Fruit fly (Drosophila melanogaster) whole organism: ENCODE measurements around the gene CG3726.
A peak's percentile ranks its signal among the peaks of the same experiment; 100 is the strongest.

ENCODE experiments used
- CG8478 ChIP-seq: fragments of >200 bp; optimal IDR thresholded peaks from 2 replicates; lab custom pipeline; 2018; ENCODE audit warnings: inconsistent platforms
- Dll ChIP-seq: fragments of >200 bp; optimal IDR thresholded peaks from 2 replicates; lab custom pipeline; 2017
- EcR ChIP-seq, 2 experiments: fragments of >200 bp; optimal IDR thresholded peaks; 2 replicates each; lab custom pipeline; 2017; ENCODE audit warnings: missing biosample characterization in 2 of 2, missing genetic modification characterization in 2 of 2, missing genetic modification reagents in 2 of 2
- pan ChIP-seq: fragments of >200 bp; optimal IDR thresholded peaks from 2 replicates; lab custom pipeline; 2017
- psq ChIP-seq: fragments of >200 bp; optimal IDR thresholded peaks from 2 replicates; lab custom pipeline; 2017
- usp ChIP-seq: fragments of >200 bp; optimal IDR thresholded peaks from 2 replicates; lab custom pipeline; 2017; ENCODE audit warnings: missing biosample characterization, missing genetic modification characterization, mixed read lengths

CG3726 gene

dm6 chrX:5886764-5887555 lies 29.9 kb upstream of the CG3726 start:
- no peak for TF ChIP-seq pan
- peak; percentile 51 to 83 for TF ChIP-seq EcR (GFP tag; optimal IDR thresholded peaks at IDR 0.05; lab: Kevin White, UChicago)
- no peak for TF ChIP-seq CG8478

DNA sequence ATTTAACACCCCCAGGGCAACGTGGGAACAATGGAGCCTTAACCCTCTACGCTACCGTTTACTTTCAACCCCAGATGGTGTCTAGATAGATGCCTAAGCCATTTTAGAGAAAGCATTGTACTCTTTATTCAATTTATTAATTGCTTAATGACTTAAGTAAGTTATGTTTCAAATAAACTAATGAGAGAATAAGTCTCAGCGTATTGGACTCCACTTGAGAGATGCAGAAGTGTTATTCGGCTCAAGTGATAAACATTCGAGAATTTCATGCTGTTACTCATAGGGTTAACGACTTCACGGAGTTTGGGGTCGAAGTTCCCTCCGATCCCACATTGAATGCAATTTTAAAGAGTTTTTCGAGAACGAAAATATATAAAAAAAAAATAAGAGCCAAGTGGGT lies 28.6 kb upstream of the CG3726 start:
- TF ChIP-seq Dll (lab: Kevin White, UChicago), result no peak
- no peak for TF ChIP-seq CG8478
- TF ChIP-seq psq (lab: Kevin White, UChicago), result no peak
- TF ChIP-seq usp (GFP tag; lab: Kevin White, UChicago), result no peak
- no peak for TF ChIP-seq EcR (GFP tag; optimal IDR thresholded peaks at IDR 0.05; lab: Kevin White, UChicago)
- TF ChIP-seq pan, result no peak

DNA sequence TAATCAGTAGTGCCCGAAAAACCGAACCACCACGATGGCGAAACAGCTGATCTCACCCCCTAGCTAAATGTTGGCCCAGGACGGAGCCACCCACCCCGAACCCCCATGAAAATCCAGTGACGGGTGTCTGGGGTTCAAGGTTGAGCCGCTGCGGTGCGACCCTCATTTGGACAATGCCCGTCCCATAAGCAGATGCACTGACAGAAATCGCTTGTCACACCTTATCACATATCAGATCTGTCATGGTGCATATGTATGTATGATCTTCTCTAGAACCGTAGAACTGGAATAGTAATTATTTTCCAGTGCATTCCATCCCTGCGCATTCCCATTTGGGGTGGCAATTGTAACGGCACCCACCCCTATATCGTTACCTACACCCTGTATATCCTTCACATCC lies 28.0 kb upstream of the CG3726 start:
- TF ChIP-seq psq (lab: Kevin White, UChicago) (no peak), CG8478 (no peak), usp (GFP tag; lab: Kevin White, UChicago) (no peak), Dll (lab: Kevin White, UChicago) (no peak), pan (no peak), EcR (GFP tag; optimal IDR thresholded peaks at IDR 0.05; lab: Kevin White, UChicago) (no peak)

DNA sequence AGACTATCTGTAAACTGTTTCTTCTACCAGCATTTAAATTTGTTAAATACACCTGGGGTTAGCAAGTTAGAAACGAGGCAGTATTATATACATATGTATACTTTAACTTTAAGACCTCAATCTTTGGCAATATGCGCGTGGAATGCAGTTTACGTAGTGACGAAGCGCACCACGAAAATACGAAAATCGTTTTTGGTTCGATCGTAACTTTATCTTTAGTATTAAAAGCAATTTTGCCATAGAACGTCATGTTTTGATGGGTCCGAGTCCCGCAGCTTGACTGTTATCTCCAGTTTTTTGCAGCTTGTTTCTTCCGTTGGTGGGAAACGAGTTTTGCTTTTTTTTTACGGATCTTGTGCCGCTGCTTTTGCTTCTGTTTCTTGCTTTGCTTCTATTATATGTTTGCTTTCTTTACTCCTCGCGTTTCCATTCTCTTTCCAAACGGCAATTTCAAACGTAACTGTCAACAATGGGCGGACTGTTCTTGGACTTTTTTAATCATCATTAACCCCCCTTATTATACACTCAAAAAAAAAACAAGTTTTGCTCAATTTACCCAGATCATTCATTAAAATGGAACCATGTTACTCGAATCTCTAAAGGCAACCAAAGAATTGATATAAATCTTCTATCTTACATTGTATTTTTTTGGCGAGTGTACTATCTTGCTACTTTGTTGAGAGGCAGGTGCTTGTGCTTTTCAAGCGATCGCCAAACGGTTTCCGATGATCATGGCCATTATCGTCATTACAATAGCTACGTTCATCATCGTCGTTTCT lies 25.0 kb upstream of the CG3726 start:
- TF ChIP-seq pan (no peak), psq (lab: Kevin White, UChicago) (no peak), usp (GFP tag; lab: Kevin White, UChicago) (no peak), CG8478 (no peak), EcR (GFP tag; optimal IDR thresholded peaks at IDR 0.05; lab: Kevin White, UChicago) (no peak), Dll (lab: Kevin White, UChicago) (no peak)

- TF ChIP-seq pan (no peak), Dll (lab: Kevin White, UChicago) (no peak), EcR (GFP tag; optimal IDR thresholded peaks at IDR 0.05; lab: Kevin White, UChicago) (no peak), usp (GFP tag; lab: Kevin White, UChicago) (no peak), psq (lab: Kevin White, UChicago) (no peak), CG8478 (no peak)
These were observed 24.4 kb upstream of the CG3726 start for dm6 chrX:5892512-5892911.

- no peak for TF ChIP-seq EcR (GFP tag; optimal IDR thresholded peaks at IDR 0.05; lab: Kevin White, UChicago)
- TF ChIP-seq psq (lab: Kevin White, UChicago), result no peak
- TF ChIP-seq pan, result no peak
- no peak for TF ChIP-seq Dll (lab: Kevin White, UChicago)
- TF ChIP-seq usp (GFP tag; lab: Kevin White, UChicago), result no peak
These were observed 23.7 kb upstream of the CG3726 start for dm6 chrX:5893165-5893564.

DNA sequence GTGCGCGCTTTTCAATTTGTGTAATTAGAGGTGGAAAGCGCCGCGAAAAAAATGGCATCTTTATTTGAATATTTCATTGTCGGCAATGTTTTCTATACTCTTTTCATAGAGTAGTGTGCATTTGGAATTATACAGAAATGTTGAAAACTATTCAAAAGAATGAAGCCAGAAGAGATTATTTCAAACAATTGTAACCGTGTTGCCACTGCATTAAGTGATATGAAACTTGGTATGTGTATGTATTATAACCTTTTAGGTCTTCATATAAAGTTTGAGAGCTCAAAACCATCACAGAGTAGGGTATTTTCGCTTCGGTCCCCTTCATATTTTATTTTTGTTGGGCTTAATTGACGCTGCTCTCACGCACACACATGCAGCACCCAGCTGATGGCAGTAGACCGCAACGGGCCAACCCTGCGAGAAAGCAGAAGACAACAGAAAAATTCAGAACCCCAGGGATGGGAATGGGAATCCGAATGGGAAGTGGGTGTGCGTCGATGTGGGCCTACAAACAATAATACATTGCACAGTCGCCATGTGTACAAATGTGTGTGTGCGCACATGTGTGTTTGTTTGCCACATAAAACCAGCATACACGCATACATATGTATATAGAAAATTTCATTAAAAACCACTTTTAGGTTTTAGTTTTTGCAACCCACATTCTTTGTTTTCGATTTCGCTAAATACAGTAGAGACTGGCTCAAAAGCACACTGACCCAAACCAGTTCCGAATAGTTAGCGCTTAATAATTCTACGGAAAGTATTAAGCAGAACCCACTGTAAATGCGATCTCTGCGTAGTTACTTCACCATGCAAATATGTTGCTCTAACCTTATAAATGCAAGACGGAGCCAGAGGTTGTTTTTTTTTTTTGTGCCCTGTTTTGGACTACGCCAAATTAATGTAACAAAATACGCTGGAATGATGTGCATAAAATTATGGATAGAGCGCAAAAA lies 22.1 kb upstream of the CG3726 start:
- no peak for TF ChIP-seq usp (GFP tag; lab: Kevin White, UChicago)
- no peak for TF ChIP-seq CG8478
- TF ChIP-seq Dll (lab: Kevin White, UChicago), result no peak
- TF ChIP-seq EcR (GFP tag; optimal IDR thresholded peaks at IDR 0.05; lab: Kevin White, UChicago), result no peak

DNA sequence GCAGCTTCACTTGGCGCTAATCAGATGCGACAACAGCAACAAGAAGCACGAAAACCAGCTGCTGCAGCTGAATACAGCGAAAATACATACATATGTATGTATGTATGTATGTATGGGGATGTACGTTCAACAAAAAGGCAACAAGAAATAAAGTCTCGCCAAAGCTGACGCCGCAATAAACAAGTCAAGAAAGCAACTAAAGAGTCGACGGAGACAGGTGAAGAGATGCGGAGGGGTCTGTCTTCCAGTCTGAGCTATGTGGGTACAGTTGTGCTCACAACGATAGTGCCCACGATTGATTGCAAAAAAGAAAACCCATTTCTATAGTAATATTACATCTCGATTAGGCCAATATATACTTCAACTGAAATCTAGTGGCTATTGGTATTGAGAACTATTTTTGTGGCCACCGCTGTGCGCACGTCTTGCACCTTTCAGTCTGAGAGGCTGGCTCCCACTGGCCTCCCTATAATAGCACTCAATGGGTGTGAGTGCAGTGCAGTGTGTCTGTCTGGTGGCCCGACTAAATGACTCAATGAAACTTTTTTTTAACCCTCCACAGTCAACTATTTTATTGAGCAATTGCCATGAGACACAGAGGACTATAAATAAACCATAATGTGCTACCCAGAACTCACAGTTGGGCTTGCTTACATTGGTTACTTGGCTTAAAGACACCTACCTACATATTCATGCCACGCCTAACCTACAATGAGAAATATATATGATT lies 20.9 kb upstream of the CG3726 start:
- TF ChIP-seq Dll (lab: Kevin White, UChicago) (no peak), pan (no peak), psq (lab: Kevin White, UChicago) (no peak), EcR (GFP tag; optimal IDR thresholded peaks at IDR 0.05; lab: Kevin White, UChicago) (no peak), CG8478 (no peak), usp (GFP tag; lab: Kevin White, UChicago) (no peak)

DNA sequence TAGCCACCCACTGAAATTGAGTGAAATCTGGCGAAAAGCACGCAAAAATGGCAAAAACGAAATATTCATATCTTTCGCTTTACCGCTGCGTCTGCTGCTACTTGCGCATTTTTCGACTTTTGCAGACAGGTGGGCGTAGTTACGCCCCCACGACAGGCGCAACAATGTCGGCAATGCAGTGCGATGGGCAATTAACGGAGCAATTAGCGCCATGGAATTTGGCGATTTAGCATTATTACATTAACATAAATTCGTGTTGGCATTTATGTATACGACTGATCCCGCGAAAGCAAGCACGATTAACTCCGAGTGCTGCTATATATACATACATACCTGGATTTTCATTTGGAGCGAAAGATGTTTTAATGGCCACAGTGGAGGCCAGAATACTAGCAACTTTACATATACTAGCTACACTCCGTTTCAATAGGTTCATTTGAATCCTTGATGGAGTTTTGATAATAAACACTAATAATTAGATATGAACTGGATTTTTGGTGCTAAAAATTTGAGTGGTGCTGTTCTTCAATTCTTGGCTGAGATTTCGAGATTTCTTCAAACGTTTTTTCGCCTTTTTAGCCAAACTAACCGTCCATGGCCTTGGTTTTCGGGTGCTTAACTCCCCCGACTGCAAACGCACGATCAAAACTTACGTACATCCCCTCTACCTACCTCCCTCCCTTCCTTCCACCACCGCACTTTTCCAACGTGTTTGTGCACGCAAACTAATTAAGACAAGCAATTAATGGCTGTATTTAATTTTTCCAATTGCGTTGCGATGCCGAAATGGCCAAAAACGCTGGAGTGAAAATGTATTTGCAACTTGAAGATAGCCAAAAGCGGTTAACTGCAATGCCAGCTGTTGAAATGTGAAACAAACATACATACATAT lies 19.8 kb upstream of the CG3726 start:
- TF ChIP-seq Dll (lab: Kevin White, UChicago), result no peak
- no peak for TF ChIP-seq EcR (GFP tag; optimal IDR thresholded peaks at IDR 0.05; lab: Kevin White, UChicago)
- no peak for TF ChIP-seq pan
- no peak for TF ChIP-seq CG8478
- TF ChIP-seq psq (lab: Kevin White, UChicago), result no peak
- TF ChIP-seq usp (GFP tag; lab: Kevin White, UChicago), result no peak
